Worm (Caenorhabditis elegans): Measurements from ENCODE around the gene F10D7.4.

DNA sequence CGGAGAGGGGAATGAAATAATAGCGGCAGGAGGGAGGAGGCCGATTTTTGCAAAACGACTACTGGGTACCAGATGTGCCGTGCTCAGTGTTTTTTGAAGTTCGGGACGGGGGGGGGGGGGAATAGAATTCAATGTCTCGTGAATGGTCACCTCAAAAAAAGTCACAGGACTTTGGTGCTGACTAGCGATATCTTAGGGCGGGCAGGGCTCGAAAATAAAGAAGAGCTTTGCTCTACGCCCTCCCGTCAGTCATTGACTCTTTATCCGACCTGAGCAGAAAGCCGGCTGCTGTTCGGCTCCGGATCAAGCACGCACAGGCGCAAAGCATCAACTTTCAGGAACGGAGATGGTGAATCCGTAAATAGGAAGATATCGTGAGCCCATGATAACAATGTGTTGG lies 8.7 kb upstream of the F10D7.4 start:
- TF ChIP-seq nhr-237 (tag; optimal IDR thresholded peaks at IDR 0.05) (no peak), unc-62 (GFP tag; optimal IDR thresholded peaks at IDR 0.05) (no peak), ztf-11 (tag; optimal IDR thresholded peaks at IDR 0.05) (no peak), nhr-76 (tag; optimal IDR thresholded peaks at IDR 0.05) (no peak), snpc-4 (tag; optimal IDR thresholded peaks at IDR 0.05) (no peak), mep-1 (tag; optimal IDR thresholded peaks at IDR 0.05) (no peak), flh-1 (GFP tag; optimal IDR thresholded peaks at IDR 0.05) (no peak), mab-5 (tag; optimal IDR thresholded peaks at IDR 0.05) (no peak), elt-1 (tag; optimal IDR thresholded peaks at IDR 0.05; ENCODE audit: borderline replicate concordance, insufficient read depth) (no peak), drap-1 (GFP tag; optimal IDR thresholded peaks at IDR 0.05) (no peak), nhr-12 (tag; optimal IDR thresholded peaks at IDR 0.05) (no peak)
